Worm (Caenorhabditis elegans): ENCODE data around the gene R02C2.7.

The R02C2.7 gene

DNA sequence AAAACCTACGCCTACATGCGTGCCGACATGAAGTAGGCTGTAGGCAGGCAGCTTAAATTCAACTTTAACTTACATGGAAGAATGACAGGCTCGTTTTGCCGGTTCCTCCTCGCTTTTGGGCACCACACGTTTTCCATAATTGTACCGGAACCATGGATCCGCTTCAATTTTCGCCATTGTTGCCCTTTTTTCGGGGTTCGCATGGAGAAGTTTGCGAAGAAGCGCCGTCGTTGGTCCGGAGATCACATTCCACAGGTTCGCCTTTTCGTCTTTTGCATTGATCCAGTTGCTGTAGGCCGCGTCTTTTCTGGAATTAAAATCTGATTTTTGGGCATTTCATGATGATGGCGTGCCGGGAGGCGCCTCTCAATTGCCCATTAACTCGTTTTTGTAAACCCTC, 5.4 kb downstream of the R02C2.7 start:
- no peak for TF ChIP-seq F57A8.1 (GFP tag; optimal IDR thresholded peaks at IDR 0.05)
- no peak for TF ChIP-seq dpl-1 (GFP tag; optimal IDR thresholded peaks at IDR 0.05)

DNA sequence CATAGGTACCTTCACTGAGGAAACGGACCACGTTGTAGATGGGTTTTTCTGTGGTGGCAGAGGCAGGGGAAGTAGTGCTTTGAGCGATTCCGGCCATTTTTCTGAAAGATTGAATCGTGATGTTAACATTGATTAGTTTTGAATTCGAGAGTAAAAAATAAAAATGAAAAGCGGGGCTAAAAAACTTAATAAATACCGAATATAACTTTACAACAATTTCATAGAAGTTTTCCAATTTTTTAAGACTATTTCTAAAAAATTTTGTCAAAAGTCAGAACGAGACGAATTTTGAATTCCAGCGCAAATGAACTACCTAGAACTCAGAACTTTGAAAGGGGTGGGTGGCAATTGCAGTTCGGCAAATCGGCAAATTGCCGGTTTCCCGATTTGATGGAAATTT, 7.8 kb downstream of the R02C2.7 start, which contains the start of gene kin-33:
Gene kin-33, minus strand, starts transcription at position 101 of the 400 bp plus-strand sequence.
- TF ChIP-seq repo-1 (tag; optimal IDR thresholded peaks at IDR 0.05) (no peak), nfyb-1 (GFP tag; IDR thresholded peaks at IDR 0.05) (no peak), ceh-91 (GFP tag; IDR thresholded peaks at IDR 0.05) (no peak), akir-1 (GFP tag; optimal IDR thresholded peaks at IDR 0.05) (no peak), lir-1 (GFP tag; conservative IDR thresholded peaks at IDR 0.05) (no peak), tbx-9 (tag; optimal IDR thresholded peaks at IDR 0.05; ENCODE audit: borderline replicate concordance) (no peak), die-1 (tag; optimal IDR thresholded peaks at IDR 0.05) (no peak)

DNA sequence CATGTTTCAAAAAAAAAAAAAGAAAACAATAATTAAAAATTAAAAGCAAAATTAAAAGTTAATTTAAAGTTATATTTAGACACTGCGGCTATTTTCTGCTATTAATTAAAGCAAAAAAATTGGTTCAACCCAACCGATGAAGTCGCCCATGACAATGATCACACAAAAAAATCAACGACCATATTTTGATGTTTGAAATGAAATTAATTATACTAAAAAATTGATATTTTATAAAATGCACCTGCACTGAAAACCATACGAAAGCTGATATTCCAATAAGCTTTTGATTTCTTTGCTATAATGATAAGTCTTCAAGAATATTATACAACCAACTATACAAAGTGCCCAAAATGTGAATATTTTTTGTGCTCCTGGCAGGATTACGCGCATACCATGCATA, 22.8 kb downstream of the R02C2.7 start, which contains the start of gene srh-80:
Gene srh-80, plus strand, starts transcription at position 301 of the 400 bp plus-strand sequence.
- no peak for TF ChIP-seq F22D6.2 (tag; optimal IDR thresholded peaks at IDR 0.05)
- no peak for TF ChIP-seq mcd-1 (GFP tag; IDR thresholded peaks at IDR 0.05)
- no peak for TF ChIP-seq nhr-90 (tag; optimal IDR thresholded peaks at IDR 0.05)
- TF ChIP-seq Y53G8AR.9 (GFP tag; conservative IDR thresholded peaks at IDR 0.05), result no peak
- TF ChIP-seq B0336.3 (GFP tag; IDR thresholded peaks at IDR 0.05), result no peak
- TF ChIP-seq attf-6 (GFP tag; IDR thresholded peaks at IDR 0.05), result no peak
- no peak for TF ChIP-seq rpc-1 (optimal IDR thresholded peaks at IDR 0.05)
- TF ChIP-seq rpc-1 (tag; optimal IDR thresholded peaks at IDR 0.05), result no peak
- no peak for TF ChIP-seq snpc-1.3 (tag; optimal IDR thresholded peaks at IDR 0.05; ENCODE audit: insufficient read depth)
- TF ChIP-seq C06A6.2 (GFP tag; conservative IDR thresholded peaks at IDR 0.05), result no peak
- TF ChIP-seq ztf-25 (GFP tag; IDR thresholded peaks at IDR 0.05), result no peak
- no peak for TF ChIP-seq nfya-1 (tag; optimal IDR thresholded peaks at IDR 0.05; ENCODE audit: borderline replicate concordance, insufficient read depth)

DNA sequence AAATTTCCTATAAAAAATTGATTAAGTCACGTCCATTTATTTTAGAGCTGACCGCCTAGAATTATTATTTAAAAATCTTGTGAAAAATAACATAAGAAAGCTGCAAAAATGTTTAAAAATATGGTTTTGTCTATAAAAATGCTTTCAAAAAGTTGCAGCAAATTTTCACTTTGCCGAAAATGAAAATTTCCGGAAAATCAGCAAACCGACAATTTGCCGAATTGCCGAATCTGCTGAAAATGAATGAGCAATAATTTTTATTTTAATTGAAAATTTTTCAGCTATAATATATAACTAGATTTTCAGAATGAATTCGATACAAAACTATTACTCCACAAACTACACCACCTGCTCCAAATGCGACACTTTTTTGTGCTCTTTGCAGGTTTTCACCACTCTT, 25.6 kb downstream of the R02C2.7 start, which contains the start of gene srh-78:
Gene srh-78, plus strand, starts transcription at position 301 of the 400 bp plus-strand sequence.
- TF ChIP-seq somi-1 (GFP tag; optimal IDR thresholded peaks at IDR 0.05), result no peak
- TF ChIP-seq die-1 (tag; optimal IDR thresholded peaks at IDR 0.05), result no peak
- no peak for TF ChIP-seq lin-40 (tag; optimal IDR thresholded peaks at IDR 0.05)
- no peak for TF ChIP-seq snpc-1.3 (tag; optimal IDR thresholded peaks at IDR 0.05; ENCODE audit: insufficient read depth)
- TF ChIP-seq akir-1 (GFP tag; optimal IDR thresholded peaks at IDR 0.05), result no peak
- no peak for TF ChIP-seq egrh-3 (GFP tag; IDR thresholded peaks at IDR 0.05)
- no peak for TF ChIP-seq zfh-2 (GFP tag; conservative IDR thresholded peaks at IDR 0.05)
- TF ChIP-seq repo-1 (tag; optimal IDR thresholded peaks at IDR 0.05), result no peak
- no peak for TF ChIP-seq ztf-28 (GFP tag; IDR thresholded peaks at IDR 0.05)
- no peak for TF ChIP-seq Y95B8A.8 (GFP tag; IDR thresholded peaks at IDR 0.05)
- TF ChIP-seq nhr-80 (tag; optimal IDR thresholded peaks at IDR 0.05), result no peak
- no peak for TF ChIP-seq snpc-3.4 (tag; optimal IDR thresholded peaks at IDR 0.05)
- TF ChIP-seq zim-3 (tag; optimal IDR thresholded peaks at IDR 0.05), result no peak

DNA sequence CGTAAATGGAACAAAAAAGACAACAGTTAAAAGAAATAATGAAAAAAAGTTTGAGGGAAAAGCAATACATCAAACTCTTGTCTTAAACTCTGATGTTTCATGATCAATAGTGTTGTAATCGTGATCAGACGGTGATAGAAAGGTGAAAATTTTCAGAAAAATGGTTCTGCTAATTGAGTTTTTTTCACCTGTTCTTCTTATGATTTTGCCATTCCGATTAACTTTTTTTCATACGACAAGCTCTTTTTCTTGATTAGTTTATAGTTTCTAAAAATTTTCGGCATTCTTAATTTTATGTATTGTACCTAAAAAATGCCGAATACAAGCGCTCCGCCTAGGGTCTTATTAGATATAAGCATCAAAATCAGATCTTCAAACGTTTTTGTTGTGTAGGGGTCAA, 26.7 kb downstream of the R02C2.7 start:
- TF ChIP-seq Y79H2A.3 (GFP tag; conservative IDR thresholded peaks at IDR 0.05) (no peak), ztf-28 (GFP tag; IDR thresholded peaks at IDR 0.05) (no peak), T26A5.8 (tag; optimal IDR thresholded peaks at IDR 0.05) (no peak), F52B5.7 (tag; optimal IDR thresholded peaks at IDR 0.05) (no peak), F49E8.2 (tag; optimal IDR thresholded peaks at IDR 0.05; ENCODE audit: insufficient read depth) (no peak), bed-2 (GFP tag; IDR thresholded peaks at IDR 0.05) (no peak), B0019.2 (GFP tag; conservative IDR thresholded peaks at IDR 0.05) (no peak), lir-1 (GFP tag; conservative IDR thresholded peaks at IDR 0.05) (no peak), sdz-38 (tag; optimal IDR thresholded peaks at IDR 0.05) (no peak), let-526 (GFP tag; IDR thresholded peaks at IDR 0.05) (no peak), him-1 (tag; optimal IDR thresholded peaks at IDR 0.05) (no peak), F10E7.11 (tag; optimal IDR thresholded peaks at IDR 0.05) (no peak), snpc-1.3 (tag; optimal IDR thresholded peaks at IDR 0.05; ENCODE audit: insufficient read depth) (no peak)

Data from whole organism, young adult.